Worm (Caenorhabditis elegans): ENCODE results near the gene rod-1.

DNA sequence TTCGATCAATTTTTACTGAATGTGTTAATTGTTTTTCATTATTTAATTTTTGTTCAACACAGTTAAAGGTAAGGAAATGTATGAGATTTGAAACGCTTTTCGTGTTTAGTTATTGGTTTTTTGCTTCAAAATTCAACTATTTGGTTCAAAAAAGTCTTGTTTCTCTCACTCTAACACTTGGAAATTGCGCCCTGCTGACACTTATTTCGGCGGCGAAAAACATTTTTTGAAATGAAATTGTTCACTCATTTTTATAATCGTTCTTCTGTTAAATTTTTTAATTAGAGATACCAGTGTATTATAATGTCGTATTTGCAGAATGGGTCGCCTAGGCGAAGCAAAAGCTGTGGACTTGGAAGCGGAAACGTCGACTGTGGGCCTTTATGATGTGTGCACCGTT lies at the start of gene rod-1:
- TF ChIP-seq tab-1 (GFP tag; IDR thresholded peaks at IDR 0.05) (no peak), cog-1 (tag; optimal IDR thresholded peaks at IDR 0.05) (no peak), med-1 (GFP tag; optimal IDR thresholded peaks at IDR 0.05; ENCODE audit: insufficient read depth) (no peak)

Measured in whole organism, midembryonic.